Worm (Caenorhabditis elegans): ENCODE measurements around the gene K11D9.3.

DNA sequence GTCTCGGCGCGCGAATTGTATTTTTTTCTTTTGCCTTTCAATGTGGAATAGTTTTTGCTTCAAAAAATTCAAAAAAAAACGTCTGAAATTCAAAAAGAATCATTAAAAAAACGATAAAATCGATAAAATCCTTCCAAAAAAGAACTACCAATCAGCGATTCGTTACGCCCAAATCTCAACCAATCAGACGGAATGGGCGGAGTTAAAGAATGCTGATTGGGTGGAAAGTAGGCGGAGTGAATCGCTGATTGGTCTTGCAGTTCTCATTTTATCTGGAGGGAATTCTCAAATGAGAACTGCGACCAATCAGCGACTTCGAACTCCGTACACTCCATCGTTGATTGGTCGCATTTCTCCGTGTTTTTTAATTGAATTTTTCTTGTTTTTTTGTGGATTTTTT lies 3.2 kb upstream of the K11D9.3 start:
- no peak for TF ChIP-seq arid-1 (GFP tag; conservative IDR thresholded peaks at IDR 0.05)
- no peak for TF ChIP-seq unc-130 (GFP tag; optimal IDR thresholded peaks at IDR 0.05)
- TF ChIP-seq lin-38 (GFP tag; IDR thresholded peaks at IDR 0.05) = no peak
- no peak for TF ChIP-seq fos-1 (tag; optimal IDR thresholded peaks at IDR 0.05)
- TF ChIP-seq ztf-11 (tag; optimal IDR thresholded peaks at IDR 0.05) = no peak
- no peak for TF ChIP-seq unc-39 (tag; optimal IDR thresholded peaks at IDR 0.05)
- TF ChIP-seq fkh-10 (GFP tag; optimal IDR thresholded peaks at IDR 0.05) = no peak
- TF ChIP-seq tag-97 (GFP tag; IDR thresholded peaks at IDR 0.05) = no peak
- TF ChIP-seq mdl-1 (tag; optimal IDR thresholded peaks at IDR 0.05) = no peak
- TF ChIP-seq nhr-237 (tag; optimal IDR thresholded peaks at IDR 0.05) = no peak
- no peak for TF ChIP-seq F49E8.2 (tag; optimal IDR thresholded peaks at IDR 0.05; ENCODE audit: borderline replicate concordance)

Data from whole organism, L4 larva.